Fruit fly (Drosophila melanogaster): Measurements from ENCODE around the gene MTA1-like.

Gene MTA1-like

dm6 chr3R:5624115-5624878, 24.2 kb downstream of the MTA1-like start, which contains the start of the genes Dph4, Spec2 and RpL13A (continued):
- peak; percentile 82 for TF ChIP-seq sima (GFP tag; optimal IDR thresholded peaks at IDR 0.05)
- TF ChIP-seq ewg (GFP tag; optimal IDR thresholded peaks at IDR 0.05): peak; percentile 93
- TF ChIP-seq Hr3 (GFP tag; optimal IDR thresholded peaks at IDR 0.05): peak; percentile 73
- TF ChIP-seq CG31365 (tag; optimal IDR thresholded peaks at IDR 0.05): peak; percentile 87
- peak; percentile 93 for TF ChIP-seq btn (GFP tag; optimal IDR thresholded peaks at IDR 0.05)
- peak; percentile 72 for TF ChIP-seq CG3065 (GFP tag; optimal IDR thresholded peaks at IDR 0.05)
- no peak for TF ChIP-seq Dip2 (GFP tag; IDR thresholded peaks at IDR 0.05)
- no peak for TF ChIP-seq CG7745 (tag; optimal IDR thresholded peaks at IDR 0.05)
- peak; percentile 89 for TF ChIP-seq Xbp1 (GFP tag; optimal IDR thresholded peaks at IDR 0.05)
- TF ChIP-seq Bgb (GFP tag; IDR thresholded peaks at IDR 0.05; ENCODE audit: partially characterized antibody): no peak
- TF ChIP-seq Elba2 (GFP tag; optimal IDR thresholded peaks at IDR 0.05): no peak
- TF ChIP-seq disco-r (GFP tag; optimal IDR thresholded peaks at IDR 0.05): peak; percentile 90
- no peak for TF ChIP-seq tgo (GFP tag; IDR thresholded peaks at IDR 0.05)
- TF ChIP-seq Dfd (GFP tag; optimal IDR thresholded peaks at IDR 0.05): no peak
- TF ChIP-seq jing (GFP tag; optimal IDR thresholded peaks at IDR 0.05): peak; percentile 72
- TF ChIP-seq CG3847 (GFP tag; IDR thresholded peaks at IDR 0.05): no peak
- TF ChIP-seq Gsc (GFP tag; IDR thresholded peaks at IDR 0.05): no peak
- TF ChIP-seq ems (GFP tag; optimal IDR thresholded peaks at IDR 0.05): peak; percentile 88
- TF ChIP-seq shn (GFP tag; optimal IDR thresholded peaks at IDR 0.05): peak; percentile 92
- no peak for TF ChIP-seq CG11504 (tag; optimal IDR thresholded peaks at IDR 0.05)
- peak; percentile 87 for TF ChIP-seq Hsf (GFP tag; optimal IDR thresholded peaks at IDR 0.05)
- TF ChIP-seq CG2875 (GFP tag; optimal IDR thresholded peaks at IDR 0.05): peak; percentile 92
- TF ChIP-seq al (GFP tag; IDR thresholded peaks at IDR 0.05): no peak
- peak; percentile 93 for TF ChIP-seq emc (GFP tag; optimal IDR thresholded peaks at IDR 0.05)
- TF ChIP-seq CG4707 (GFP tag; optimal IDR thresholded peaks at IDR 0.05): peak; percentile 93
- peak; percentile 78 for TF ChIP-seq CG7786 (GFP tag; optimal IDR thresholded peaks at IDR 0.05)
- no peak for TF ChIP-seq cg (GFP tag; optimal IDR thresholded peaks at IDR 0.05)
- TF ChIP-seq lilli (GFP tag; optimal IDR thresholded peaks at IDR 0.05): peak; percentile 87
- TF ChIP-seq bab2 (GFP tag; optimal IDR thresholded peaks at IDR 0.05): peak; percentile 77
- TF ChIP-seq Deaf1 (tag; optimal IDR thresholded peaks at IDR 0.05): peak; percentile 69
- TF ChIP-seq CG16815 (GFP tag; optimal IDR thresholded peaks at IDR 0.05): peak; percentile 71
- no peak for TF ChIP-seq CG15073 (GFP tag; optimal IDR thresholded peaks at IDR 0.05)
- TF ChIP-seq Doc2 (GFP tag; IDR thresholded peaks at IDR 0.05): no peak
- peak; percentile 81 to 86 for TF ChIP-seq Hr51 (GFP tag; optimal IDR thresholded peaks at IDR 0.05)
- TF ChIP-seq CG4404 (GFP tag; IDR thresholded peaks at IDR 0.05): no peak
- TF ChIP-seq ssp (GFP tag; IDR thresholded peaks at IDR 0.05): no peak
- peak; percentile 75 for TF ChIP-seq CG4820 (GFP tag; optimal IDR thresholded peaks at IDR 0.05)
- no peak for TF ChIP-seq CG9215 (GFP tag; IDR thresholded peaks at IDR 0.05)
- TF ChIP-seq gsb (GFP tag; IDR thresholded peaks at IDR 0.05): no peak
- TF ChIP-seq toy (GFP tag; IDR thresholded peaks at IDR 0.05): no peak
- TF ChIP-seq zf30C (GFP tag; optimal IDR thresholded peaks at IDR 0.05): peak; percentile 59
- no peak for TF ChIP-seq CG11085 (GFP tag; IDR thresholded peaks at IDR 0.05)
- no peak for TF ChIP-seq sim (GFP tag; IDR thresholded peaks at IDR 0.05)
- no peak for TF ChIP-seq CG1832 (GFP tag; optimal IDR thresholded peaks at IDR 0.05)
- TF ChIP-seq sob (GFP tag; IDR thresholded peaks at IDR 0.05): no peak
- peak; percentile 82 for TF ChIP-seq salm (tag; optimal IDR thresholded peaks at IDR 0.05)
- no peak for TF ChIP-seq CG32532 (GFP tag; IDR thresholded peaks at IDR 0.05)
- peak; percentile 100 for TF ChIP-seq Ets97D (GFP tag; optimal IDR thresholded peaks at IDR 0.05)
- TF ChIP-seq pnt (GFP tag; optimal IDR thresholded peaks at IDR 0.05): peak; percentile 54
- TF ChIP-seq kni (GFP tag; optimal IDR thresholded peaks at IDR 0.05): peak; percentile 93
- TF ChIP-seq gcm (GFP tag; optimal IDR thresholded peaks at IDR 0.05): peak; percentile 90
